Fruit fly (Drosophila melanogaster): Measurements from ENCODE around the gene CG31816.

The CG31816 gene

dm6 chr2L:16536501-16536900 is 5.8 kb upstream of the CG31816 start:
- TF ChIP-seq CG13204 (GFP tag; optimal IDR thresholded peaks at IDR 0.05) (peak; percentile 21), Pif1A (GFP tag; optimal IDR thresholded peaks at IDR 0.05) (peak; percentile 35), CG17806 (tag; optimal IDR thresholded peaks at IDR 0.05) (no peak), CG34367 (tag; optimal IDR thresholded peaks at IDR 0.05) (no peak), Ets98B (GFP tag; IDR thresholded peaks at IDR 0.05) (peak; percentile 40; the same call in 1 of the 2 replicates), CG14655 (GFP tag; optimal IDR thresholded peaks at IDR 0.05) (no peak), rn (GFP tag; IDR thresholded peaks at IDR 0.05) (no peak), CG12605 (GFP tag; IDR thresholded peaks at IDR 0.05) (peak; percentile 35; the same call in 1 of the 2 replicates), CG4496 (GFP tag; IDR thresholded peaks at IDR 0.05) (peak; percentile 55), fd96Ca (GFP tag; IDR thresholded peaks at IDR 0.05) (0 out of 3 replicates have a peak, but pooled peaks have one; percentile 53), CG9948 (tag; optimal IDR thresholded peaks at IDR 0.05) (no peak), CG15710 (tag; optimal IDR thresholded peaks at IDR 0.05) (no peak), D1 (tag; optimal IDR thresholded peaks at IDR 0.05) (no peak), gl (tag; optimal IDR thresholded peaks at IDR 0.05) (peak; percentile 66), Pif1B (GFP tag; optimal IDR thresholded peaks at IDR 0.05) (peak; percentile 50), CG8301 (tag; optimal IDR thresholded peaks at IDR 0.05) (no peak)

DNA sequence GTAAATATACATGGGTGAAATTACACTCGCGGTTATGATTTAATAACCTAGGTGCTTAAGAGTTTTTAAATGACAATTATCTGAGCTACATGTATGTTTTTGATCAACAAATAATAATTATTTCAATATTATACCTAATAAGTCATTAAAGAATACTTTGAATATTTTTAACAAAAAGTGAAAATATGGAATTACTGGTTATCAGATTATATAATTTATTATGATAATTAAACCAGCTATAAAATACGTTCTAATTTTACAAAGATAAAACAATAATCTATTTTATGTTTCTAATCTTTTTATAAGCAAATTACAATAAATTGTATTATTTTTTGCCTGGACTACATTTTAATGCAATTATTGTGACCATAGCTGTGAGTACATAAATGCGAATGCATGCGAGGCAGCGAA is 5.3 kb upstream of the CG31816 start:
- no peak for TF ChIP-seq CG10348 (GFP tag; IDR thresholded peaks at IDR 0.05)
- 0 out of 2 replicates have a peak, but pooled peaks have one; percentile 17 for TF ChIP-seq Ets98B (GFP tag; IDR thresholded peaks at IDR 0.05)
- peak; percentile 84 for TF ChIP-seq CG8159 (tag; optimal IDR thresholded peaks at IDR 0.05)
- peak; percentile 1 for TF ChIP-seq CG34367 (tag; optimal IDR thresholded peaks at IDR 0.05)
- TF ChIP-seq gl (tag; optimal IDR thresholded peaks at IDR 0.05), result no peak
- TF ChIP-seq D1 (tag; optimal IDR thresholded peaks at IDR 0.05), result peak; percentile 43
- no peak for TF ChIP-seq fd96Ca (GFP tag; IDR thresholded peaks at IDR 0.05)
- no peak for TF ChIP-seq CG4496 (GFP tag; IDR thresholded peaks at IDR 0.05)
- no peak for TF ChIP-seq CG13204 (GFP tag; optimal IDR thresholded peaks at IDR 0.05)
- peak; percentile 67 for TF ChIP-seq CG15710 (tag; optimal IDR thresholded peaks at IDR 0.05)
- TF ChIP-seq Snoo (tag; optimal IDR thresholded peaks at IDR 0.05), result no peak
- TF ChIP-seq Pif1B (GFP tag; optimal IDR thresholded peaks at IDR 0.05), result no peak
- peak; percentile 59 for TF ChIP-seq CG9948 (tag; optimal IDR thresholded peaks at IDR 0.05)
- TF ChIP-seq Pif1A (GFP tag; optimal IDR thresholded peaks at IDR 0.05), result no peak
- no peak for TF ChIP-seq rn (GFP tag; IDR thresholded peaks at IDR 0.05)
- TF ChIP-seq CG8301 (tag; optimal IDR thresholded peaks at IDR 0.05), result peak; percentile 54
- TF ChIP-seq CG12605 (GFP tag; IDR thresholded peaks at IDR 0.05), result no peak
- peak; percentile 62 for TF ChIP-seq CG14655 (GFP tag; optimal IDR thresholded peaks at IDR 0.05)
- TF ChIP-seq CG32121 (GFP tag; IDR thresholded peaks at IDR 0.05), result peak; percentile 20; the same call in 1 of the 2 replicates
- TF ChIP-seq CG17806 (tag; optimal IDR thresholded peaks at IDR 0.05), result peak; percentile 39
- no peak for TF ChIP-seq EcR (GFP tag; optimal IDR thresholded peaks at IDR 0.05)

DNA sequence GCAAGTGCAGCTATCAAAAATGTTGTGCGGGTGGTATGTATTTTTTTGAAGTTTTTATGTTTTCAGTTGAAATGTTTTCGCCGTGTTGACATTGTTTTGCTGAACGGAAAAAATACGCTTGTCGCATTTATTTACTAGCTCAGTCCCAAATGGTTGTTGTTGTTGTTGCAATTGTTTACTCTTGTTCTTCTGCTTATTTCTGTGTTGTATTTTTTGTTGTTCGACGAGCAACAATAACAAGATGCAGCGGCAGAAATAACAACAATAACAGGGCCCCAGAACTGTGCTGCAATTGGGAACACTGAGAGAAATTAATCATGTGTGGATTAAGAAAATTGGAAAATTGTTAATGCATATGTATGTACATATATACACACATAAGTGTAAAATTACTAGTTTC is 4.2 kb upstream of the CG31816 start:
- TF ChIP-seq CG34367 (tag; optimal IDR thresholded peaks at IDR 0.05), result no peak
- no peak for TF ChIP-seq CG14655 (GFP tag; optimal IDR thresholded peaks at IDR 0.05)
- TF ChIP-seq CG9948 (tag; optimal IDR thresholded peaks at IDR 0.05), result no peak
- no peak for TF ChIP-seq CG17806 (tag; optimal IDR thresholded peaks at IDR 0.05)
- no peak for TF ChIP-seq CG10348 (GFP tag; IDR thresholded peaks at IDR 0.05)
- no peak for TF ChIP-seq fd96Ca (GFP tag; IDR thresholded peaks at IDR 0.05)
- TF ChIP-seq CG32121 (GFP tag; IDR thresholded peaks at IDR 0.05), result no peak
- no peak for TF ChIP-seq Snoo (tag; optimal IDR thresholded peaks at IDR 0.05)
- no peak for TF ChIP-seq CG8159 (tag; optimal IDR thresholded peaks at IDR 0.05)
- TF ChIP-seq CG8301 (tag; optimal IDR thresholded peaks at IDR 0.05), result no peak

DNA sequence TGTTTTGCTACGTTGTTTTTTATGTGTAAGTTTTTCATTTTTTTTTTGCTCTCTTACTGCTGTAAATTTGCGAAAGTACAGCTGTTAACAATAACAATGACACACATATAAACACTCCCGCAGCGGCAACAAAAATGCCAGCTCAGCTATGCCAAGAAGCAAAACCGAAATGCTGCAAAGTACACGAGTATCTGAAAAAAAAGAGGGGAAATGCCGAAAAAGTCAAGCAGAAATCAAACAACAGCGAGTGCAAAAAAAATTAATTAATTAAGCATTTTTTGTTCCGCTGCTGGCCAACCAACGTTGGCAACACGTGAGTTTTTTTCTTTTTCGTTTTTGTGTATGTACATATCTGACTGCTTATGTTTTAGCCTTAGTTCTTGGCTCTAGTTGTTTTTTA is 3.4 kb upstream of the CG31816 start:
- no peak for TF ChIP-seq CG12605 (GFP tag; IDR thresholded peaks at IDR 0.05)
- TF ChIP-seq rn (GFP tag; IDR thresholded peaks at IDR 0.05), result no peak
- TF ChIP-seq CG10348 (GFP tag; IDR thresholded peaks at IDR 0.05), result no peak
- no peak for TF ChIP-seq CG4496 (GFP tag; IDR thresholded peaks at IDR 0.05)

DNA sequence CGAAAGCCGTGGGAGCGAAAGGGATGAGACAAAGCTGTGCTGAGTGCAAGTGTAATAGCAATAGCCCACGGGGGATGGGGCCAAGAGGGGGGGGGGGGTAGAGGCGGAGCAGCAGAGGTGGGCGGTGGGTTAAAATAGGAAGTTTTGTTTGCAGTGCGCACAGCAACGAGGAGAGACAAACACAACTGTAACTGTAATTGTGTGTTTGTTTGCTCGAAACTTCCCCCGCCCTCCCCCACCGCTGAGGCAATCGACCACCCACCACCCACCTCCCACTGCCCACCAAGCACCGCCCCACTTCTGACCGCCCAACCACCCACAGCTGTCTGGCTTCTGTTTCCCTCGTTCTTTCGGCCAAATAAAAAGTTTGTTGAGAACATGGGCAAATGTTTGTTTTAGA is 1.6 kb upstream of the CG31816 start:
- TF ChIP-seq CG32121 (GFP tag; IDR thresholded peaks at IDR 0.05) (no peak), CG12605 (GFP tag; IDR thresholded peaks at IDR 0.05) (no peak), rn (GFP tag; IDR thresholded peaks at IDR 0.05) (no peak), CG9948 (tag; optimal IDR thresholded peaks at IDR 0.05) (no peak), fd96Ca (GFP tag; IDR thresholded peaks at IDR 0.05) (0 out of 3 replicates have a peak, but pooled peaks have one; percentile 37)

DNA sequence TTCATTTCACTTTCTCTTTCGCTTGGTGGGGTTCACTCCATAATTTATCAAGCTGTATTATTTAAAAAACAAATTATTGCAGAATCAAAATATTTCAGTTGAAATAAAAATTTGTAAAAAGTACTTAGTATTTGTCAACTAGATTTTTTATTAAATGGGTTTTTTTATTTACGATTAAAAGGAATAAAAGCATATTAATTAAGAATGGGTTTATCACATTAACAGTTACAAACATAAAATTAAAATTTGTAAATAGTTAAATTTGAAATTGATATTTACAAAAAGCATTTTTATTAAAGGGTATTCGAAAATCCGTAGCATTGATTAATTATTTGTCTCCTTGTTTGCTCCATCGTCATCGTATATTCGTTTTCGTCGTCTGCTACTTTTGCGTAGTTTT is 1.0 kb upstream of the CG31816 start:
- TF ChIP-seq CG34367 (tag; optimal IDR thresholded peaks at IDR 0.05) (no peak), CG8159 (tag; optimal IDR thresholded peaks at IDR 0.05) (peak; percentile 14), CG17806 (tag; optimal IDR thresholded peaks at IDR 0.05) (no peak), Pif1B (GFP tag; optimal IDR thresholded peaks at IDR 0.05) (no peak)

DNA sequence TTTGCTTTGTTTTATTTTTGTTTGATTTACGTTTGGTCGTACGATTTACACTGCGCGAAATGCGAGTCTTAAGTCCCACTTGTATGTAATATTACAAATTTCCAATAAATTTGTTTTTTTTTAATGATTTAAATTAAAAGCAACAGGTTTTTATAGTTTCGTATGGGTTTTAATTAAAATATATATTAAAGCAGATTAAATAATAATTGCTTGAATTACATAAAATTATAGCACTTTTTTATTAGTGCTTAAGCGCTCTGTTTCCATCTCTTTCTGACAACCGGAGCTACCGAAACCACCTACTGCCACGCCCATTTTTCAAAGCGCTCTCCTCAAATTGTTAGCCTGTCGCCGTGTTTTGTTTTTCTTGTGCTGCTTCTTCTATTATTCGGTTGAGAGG is 613 bp upstream of the CG31816 start:
- peak; percentile 50; the same call in 1 of the 2 replicates for TF ChIP-seq CG32121 (GFP tag; IDR thresholded peaks at IDR 0.05)
- TF ChIP-seq CG14655 (GFP tag; optimal IDR thresholded peaks at IDR 0.05), result peak; percentile 26
- TF ChIP-seq CG9948 (tag; optimal IDR thresholded peaks at IDR 0.05), result no peak
- no peak for TF ChIP-seq CG8301 (tag; optimal IDR thresholded peaks at IDR 0.05)
- TF ChIP-seq CG4496 (GFP tag; IDR thresholded peaks at IDR 0.05), result no peak
- no peak; the same call in 1 of the 2 replicates for TF ChIP-seq Ets98B (GFP tag; IDR thresholded peaks at IDR 0.05)
- no peak for TF ChIP-seq CG34367 (tag; optimal IDR thresholded peaks at IDR 0.05)
